Worm (Caenorhabditis elegans) whole organism, dauer: ENCODE results near the gene cyp-42A1.

Source experiments
- unc-62 ChIP-seq: sonication (generic microtip); optimal IDR thresholded peaks from 2 replicates; lab custom pipeline; 2017; ENCODE audit warnings: missing biosample characterization, missing genetic modification reagents, missing genetic modification characterization

The cyp-42A1 gene

DNA sequence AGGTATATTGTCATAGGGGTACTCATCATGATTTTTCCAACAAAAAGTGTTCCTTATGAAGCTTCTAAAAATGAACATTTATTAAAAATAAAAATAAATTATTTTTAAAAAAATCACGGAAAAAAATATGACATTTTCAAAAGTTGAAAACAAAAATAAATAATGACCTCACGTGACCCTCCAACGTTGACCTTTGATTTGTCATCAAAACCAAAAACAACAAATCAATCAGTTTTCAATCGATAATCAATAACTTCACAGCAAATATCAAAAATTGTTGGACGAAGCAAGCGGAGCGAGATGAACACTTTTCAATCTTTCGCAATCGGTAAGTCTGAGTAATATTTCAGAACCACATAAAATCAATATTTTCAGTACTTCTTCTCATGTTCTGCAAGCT lies 28.5 kb downstream of the cyp-42A1 start, which contains the start of gene Y80D3A.8:
Gene Y80D3A.8, plus strand, starts transcription at position 301 of the 400 bp plus-strand sequence.
- no peak for TF ChIP-seq unc-62 (GFP tag; lab: Kevin White, UChicago)

DNA sequence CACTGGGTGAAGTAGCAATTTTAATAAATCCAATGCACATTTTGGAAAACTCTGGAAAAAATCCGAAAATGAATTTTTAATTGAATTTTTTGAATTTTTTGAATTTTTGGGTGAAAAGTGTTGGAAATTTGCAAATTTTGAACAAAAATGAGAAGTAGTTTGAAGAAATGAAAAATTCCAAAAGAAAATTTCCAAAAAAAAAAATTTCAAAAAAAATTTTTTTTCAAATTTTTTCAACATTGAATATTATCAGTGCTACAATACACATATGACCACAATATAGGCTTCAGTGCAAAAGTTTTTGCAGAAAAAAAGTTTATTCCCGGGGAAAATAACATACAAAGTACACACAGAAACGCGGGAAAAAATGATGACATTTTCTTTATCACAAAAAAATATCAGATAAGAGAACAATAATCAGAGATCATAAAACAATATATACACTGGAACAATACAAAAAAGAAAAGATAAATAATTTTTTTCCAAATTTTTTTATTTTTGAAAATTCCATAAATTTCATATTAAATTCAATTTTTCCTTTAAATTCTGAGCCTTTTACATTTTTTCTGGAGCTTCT lies 45.5 kb downstream of the cyp-42A1 start, which contains the start of gene hrg-10:
Gene hrg-10, minus strand, starts transcription at position 51 of the 577 bp plus-strand sequence.
- TF ChIP-seq unc-62 (GFP tag; lab: Kevin White, UChicago), result no peak

DNA sequence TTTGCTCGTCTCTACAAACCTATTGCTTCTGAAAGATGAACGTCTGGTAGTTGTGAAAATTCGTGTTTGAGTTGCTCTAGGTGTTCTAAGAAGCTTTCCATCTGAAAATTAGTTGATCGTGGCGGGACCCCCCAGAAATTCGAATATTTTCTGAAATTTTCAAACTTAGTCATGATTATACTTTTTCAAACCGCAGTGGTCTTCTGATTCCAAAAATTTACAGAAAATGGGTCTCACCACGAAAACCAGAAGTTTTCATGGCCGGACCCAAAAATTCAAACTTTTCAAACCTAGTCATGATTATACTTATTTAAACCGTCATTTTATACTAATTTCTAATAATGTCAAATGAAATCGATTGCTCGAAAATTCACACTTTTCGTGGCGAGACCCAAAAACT lies 48.2 kb downstream of the cyp-42A1 start, which contains the start of gene ztf-20:
Gene ztf-20, minus strand, starts transcription at position 101 of the 400 bp plus-strand sequence.
- TF ChIP-seq unc-62 (GFP tag; lab: Kevin White, UChicago), result no peak

DNA sequence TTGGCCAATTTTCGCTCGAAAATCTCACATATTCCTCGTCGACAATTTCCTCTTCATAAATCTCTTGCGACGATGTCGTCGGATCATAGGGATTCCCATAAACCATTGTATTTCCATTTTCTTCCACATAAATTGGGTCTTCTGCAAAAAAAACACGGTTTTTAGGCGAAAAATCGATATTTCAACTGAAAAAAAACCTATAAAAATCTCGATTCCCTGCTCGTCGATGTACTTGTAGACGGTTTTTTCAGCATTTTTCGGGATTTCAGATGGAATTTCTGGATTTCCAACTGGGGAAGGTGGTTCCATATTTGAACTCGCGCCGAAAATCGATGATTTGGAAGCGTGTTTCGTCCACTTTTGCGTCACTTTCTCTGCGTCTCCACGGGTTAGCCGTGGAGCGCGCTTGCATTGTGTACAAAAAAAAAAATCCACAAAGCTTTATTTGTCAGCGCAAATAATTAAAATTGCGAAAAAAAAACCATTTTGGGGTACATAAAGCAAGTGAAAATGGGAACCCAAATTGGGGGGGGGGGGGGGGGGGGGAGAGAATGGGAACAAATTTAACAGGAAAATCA lies 55.7 kb downstream of the cyp-42A1 start, which contains the start of gene Y39B6A.43:
Gene Y39B6A.43, minus strand, starts transcription at position 351 of the 578 bp plus-strand sequence.
- no peak for TF ChIP-seq unc-62 (GFP tag; lab: Kevin White, UChicago)
